Worm (Caenorhabditis elegans) whole organism, L4/young adult: ENCODE results near the gene Y45F10B.3.

Experiments used
- W03F9.2 ChIP-seq: fragments of 150-350 bp; optimal IDR thresholded peaks from 2 replicates; lab custom pipeline; 2014; ENCODE audit warnings: missing biosample characterization, missing genetic modification characterization
- him-1 ChIP-seq: sonication (generic microtip); optimal IDR thresholded peaks from 2 replicates; lab custom pipeline; 2016; ENCODE audit warnings: missing genotype, missing genetic modification reagents, missing genetic modification characterization, missing compliant biosample characterization

ce11 chrIV:13584646-13585045 is 8.8 kb upstream of the Y45F10B.3 start, which contains the start of gene sru-11:
- TF ChIP-seq W03F9.2 (tag; lab: Kevin White, UChicago) (no peak), him-1 (tag; lab: Kevin White, UChicago) (no peak)
